Worm (Caenorhabditis elegans) whole organism, L4 larva: ENCODE measurements around the gene cul-1.
A peak's percentile ranks its signal among the peaks of the same experiment; 100 is the strongest.

ENCODE experiments used
- D1046.2 ChIP-seq: fragments of 200-800 bp; sonication (Bioruptor generic); IDR thresholded peaks from 2 replicates; pipeline ENCODE4 v1.3.6; 2022; ENCODE audit warnings: missing genetic modification characterization, missing compliant biosample characterization
- F26F4.8 ChIP-seq: fragments of 200-800 bp; sonication (Bioruptor generic); conservative IDR thresholded peaks from 2 replicates; pipeline ENCODE4 v1.3.6; 2022; ENCODE audit warnings: missing genetic modification characterization, missing compliant biosample characterization
- F44E2.7 ChIP-seq: fragments of 200-800 bp; sonication (Bioruptor generic); IDR thresholded peaks from 2 replicates; pipeline ENCODE4 v2.1.2; 2022; ENCODE audit warnings: missing genetic modification characterization, missing compliant biosample characterization
- R02D3.7 ChIP-seq: fragments of 150-350 bp; sonication (generic microtip); optimal IDR thresholded peaks from 3 replicates; lab custom pipeline; 2014; ENCODE audit warnings: missing biosample characterization, missing genetic modification characterization
- T20F7.1 ChIP-seq: fragments of 200-800 bp; sonication (Bioruptor generic); optimal IDR thresholded peaks from 2 replicates; lab custom pipeline; 2018; ENCODE audit warnings: mild to moderate bottlenecking, missing genetic modification characterization, missing compliant biosample characterization
- Y48G9A.11 ChIP-seq: fragments of 200-800 bp; sonication (Bioruptor generic); IDR thresholded peaks from 2 replicates; pipeline ENCODE4 v1.3.6; 2022; ENCODE audit warnings: missing genetic modification reagents, missing genetic modification characterization, missing compliant biosample characterization
- ZK337.2 ChIP-seq: fragments of 200-800 bp; sonication (Bioruptor generic); IDR thresholded peaks from 2 replicates; pipeline ENCODE4 v1.3.6; 2022; ENCODE audit warnings: missing genetic modification reagents, missing genetic modification characterization, missing compliant biosample characterization
- ZK546.5 ChIP-seq, 2 experiments: sonication (generic microtip); optimal IDR thresholded peaks; 2 replicates each; lab custom pipeline; 2017; ENCODE audit warnings: missing biosample characterization in 2 of 2, missing genetic modification characterization in 2 of 2
- ama-1 ChIP-seq: fragments of 150-350 bp; optimal IDR thresholded peaks from 2 replicates; lab custom pipeline; 2014; ENCODE audit warnings: inconsistent platforms, mixed read lengths
- attf-4 ChIP-seq: sonication (generic microtip); optimal IDR thresholded peaks from 3 replicates; lab custom pipeline; 2017; ENCODE audit warnings: missing biosample characterization, missing genetic modification characterization
- ceh-20 ChIP-seq: fragments of 200-800 bp; sonication (Bioruptor generic); IDR thresholded peaks from 2 replicates; pipeline ENCODE4 v1.3.6; 2022; ENCODE audit warnings: missing genetic modification reagents, missing genetic modification characterization, missing compliant biosample characterization
- ceh-28 ChIP-seq: fragments of 150-350 bp; optimal IDR thresholded peaks from 2 replicates; lab custom pipeline; 2014; ENCODE audit warnings: missing biosample characterization, missing genetic modification reagents, missing genetic modification characterization
- ceh-32 ChIP-seq: sonication (generic microtip); optimal IDR thresholded peaks from 2 replicates; lab custom pipeline; 2016; ENCODE audit warnings: mild to moderate bottlenecking, missing genetic modification characterization, missing compliant biosample characterization; ENCODE audit not compliant: poor library complexity
- ceh-44 ChIP-seq: fragments of 200-800 bp; sonication (Bioruptor generic); IDR thresholded peaks from 2 replicates; pipeline ENCODE4 v1.3.6; 2022; ENCODE audit warnings: missing genetic modification reagents, missing genetic modification characterization, missing compliant biosample characterization
- ceh-62 ChIP-seq: sonication (generic microtip); optimal IDR thresholded peaks from 2 replicates; lab custom pipeline; 2017; ENCODE audit warnings: missing biosample characterization, missing genetic modification characterization
- cey-2 ChIP-seq: sonication (generic microtip); optimal IDR thresholded peaks from 3 replicates; lab custom pipeline; 2017; ENCODE audit warnings: missing genetic modification characterization, mild to moderate bottlenecking, missing compliant biosample characterization, antibody characterized with exemption, borderline replicate concordance; ENCODE audit not compliant: insufficient read depth
- daf-16 ChIP-seq, 3 experiments: sonication (generic microtip); optimal IDR thresholded peaks; 2 replicates each; lab custom pipeline; 2016 to 2017; ENCODE audit warnings: missing genetic modification characterization in 3 of 3, missing genetic modification reagents in 3 of 3, mild to moderate bottlenecking in 2 of 3, missing compliant biosample characterization in 2 of 3, missing biosample characterization in 1 of 3, moderate library complexity in 1 of 3
- daf-19 ChIP-seq: fragments of 200-800 bp; sonication (Bioruptor generic); conservative IDR thresholded peaks from 2 replicates; pipeline ENCODE4 v1.3.6; 2022; ENCODE audit warnings: missing genetic modification characterization, missing compliant biosample characterization
- dpl-1 ChIP-seq: fragments of 150-350 bp; optimal IDR thresholded peaks from 2 replicates; lab custom pipeline; 2014; ENCODE audit warnings: missing biosample characterization, missing genetic modification reagents, missing genetic modification characterization
- egl-43 ChIP-seq: fragments of 200-800 bp; sonication (Bioruptor generic); IDR thresholded peaks from 2 replicates; pipeline ENCODE4 v1.3.6; 2022; ENCODE audit warnings: missing genetic modification reagents, missing genetic modification characterization, missing compliant biosample characterization
- fkh-10 ChIP-seq: fragments of 150-350 bp; optimal IDR thresholded peaks from 2 replicates; lab custom pipeline; 2014; ENCODE audit warnings: missing biosample characterization, missing genetic modification reagents, missing genetic modification characterization
- fos-1 ChIP-seq: fragments of 150-350 bp; optimal IDR thresholded peaks from 2 replicates; lab custom pipeline; 2014; ENCODE audit warnings: missing biosample characterization, missing genetic modification characterization
- gei-8 ChIP-seq: fragments of 200-800 bp; sonication (Bioruptor generic); optimal IDR thresholded peaks from 2 replicates; lab custom pipeline; 2018; ENCODE audit warnings: mild to moderate bottlenecking, missing genetic modification characterization, missing compliant biosample characterization
- hif-1 ChIP-seq, 2 experiments: sonication (generic microtip); optimal IDR thresholded peaks; 2 replicates each; lab custom pipeline; 2016 to 2017; ENCODE audit warnings: missing compliant biosample characterization in 2 of 2, missing genetic modification characterization in 2 of 2, missing genetic modification reagents in 2 of 2, missing genotype in 2 of 2, mild to moderate bottlenecking in 1 of 2
- hlh-30 ChIP-seq: sonication (generic microtip); optimal IDR thresholded peaks from 2 replicates; lab custom pipeline; 2017; ENCODE audit warnings: antibody characterized with exemption, mild to moderate bottlenecking, missing genetic modification characterization, missing compliant biosample characterization; ENCODE audit not compliant: insufficient read depth
- hmg-1.1 ChIP-seq: fragments of 200-800 bp; sonication (Bioruptor generic); IDR thresholded peaks from 2 replicates; pipeline ENCODE4 v1.3.6; 2022; ENCODE audit warnings: missing genetic modification reagents, missing genetic modification characterization, missing compliant biosample characterization
- jun-1 ChIP-seq: fragments of 150-350 bp; optimal IDR thresholded peaks from 2 replicates; lab custom pipeline; 2014; ENCODE audit warnings: missing biosample characterization, missing genetic modification reagents, missing genetic modification characterization
- lin-1 ChIP-seq: fragments of 200-800 bp; sonication (Bioruptor generic); IDR thresholded peaks from 2 replicates; pipeline ENCODE4 v1.3.6; 2022; ENCODE audit warnings: missing genetic modification reagents, missing genetic modification characterization, missing compliant biosample characterization
- lin-13 ChIP-seq: fragments of 150-350 bp; optimal IDR thresholded peaks from 2 replicates; lab custom pipeline; 2014; ENCODE audit warnings: missing biosample characterization, missing genetic modification reagents, missing genetic modification characterization
- lin-29 ChIP-seq: fragments of 200-800 bp; sonication (Bioruptor generic); IDR thresholded peaks from 2 replicates; pipeline ENCODE4 v1.3.6; 2022; ENCODE audit warnings: missing genetic modification reagents, missing genetic modification characterization, missing compliant biosample characterization
- madf-5 ChIP-seq, 2 experiments: fragments of 200-800 bp; sonication (Bioruptor generic); IDR thresholded peaks; 2 replicates each; pipeline ENCODE4 v1.3.6; 2022; ENCODE audit warnings: missing compliant biosample characterization in 2 of 2, missing genetic modification characterization in 2 of 2
- mdl-1 ChIP-seq, 2 experiments: fragments of 150-350 bp in 1 of 2; sonication (generic microtip) in 1 of 2; optimal IDR thresholded peaks; 2 replicates each; lab custom pipeline; 2014 to 2017; ENCODE audit warnings: missing biosample characterization in 2 of 2, missing genetic modification characterization in 2 of 2
- mdt-29 ChIP-seq: fragments of 200-800 bp; sonication (Bioruptor generic); IDR thresholded peaks from 2 replicates; pipeline ENCODE4 v1.3.6; 2022; ENCODE audit warnings: missing genetic modification reagents, missing genetic modification characterization, missing compliant biosample characterization
- mep-1 ChIP-seq: fragments of 150-350 bp; sonication (generic microtip); optimal IDR thresholded peaks from 3 replicates; lab custom pipeline; 2014; ENCODE audit warnings: missing biosample characterization, missing genetic modification characterization
- mes-2 ChIP-seq: sonication (generic microtip); optimal IDR thresholded peaks from 2 replicates; lab custom pipeline; 2016; ENCODE audit warnings: missing genotype, mild to moderate bottlenecking, missing genetic modification characterization, missing compliant biosample characterization; ENCODE audit not compliant: poor library complexity, severe bottlenecking
- mxl-3 ChIP-seq: fragments of 200-800 bp; sonication (Bioruptor generic); optimal IDR thresholded peaks from 2 replicates; lab custom pipeline; 2018; ENCODE audit warnings: mild to moderate bottlenecking, missing genetic modification characterization, missing compliant biosample characterization
- nhr-10 ChIP-seq: fragments of 150-350 bp; optimal IDR thresholded peaks from 2 replicates; lab custom pipeline; 2014; ENCODE audit warnings: missing biosample characterization, missing genetic modification characterization
- nhr-102 ChIP-seq: sonication (generic microtip); optimal IDR thresholded peaks from 2 replicates; lab custom pipeline; 2016; ENCODE audit warnings: mild to moderate bottlenecking, missing genetic modification characterization, moderate library complexity, missing compliant biosample characterization
- nhr-11 ChIP-seq: fragments of 150-350 bp; optimal IDR thresholded peaks from 2 replicates; lab custom pipeline; 2014; ENCODE audit warnings: missing biosample characterization, missing genetic modification characterization
- php-3 ChIP-seq: fragments of 200-800 bp; sonication (Bioruptor generic); IDR thresholded peaks from 2 replicates; pipeline ENCODE4 v1.3.6; 2022; ENCODE audit warnings: missing genetic modification reagents, missing genetic modification characterization, missing compliant biosample characterization
- pqm-1 ChIP-seq: sonication (generic microtip); optimal IDR thresholded peaks from 2 replicates; lab custom pipeline; 2017; ENCODE audit warnings: missing biosample characterization, missing genetic modification characterization
- rbr-2 ChIP-seq: sonication (generic microtip); optimal IDR thresholded peaks from 2 replicates; lab custom pipeline; 2016; ENCODE audit warnings: missing genotype, missing genetic modification characterization, missing compliant biosample characterization
- sdz-12 ChIP-seq: fragments of 200-800 bp; sonication (Bioruptor generic); optimal IDR thresholded peaks from 2 replicates; lab custom pipeline; 2018; ENCODE audit warnings: mild to moderate bottlenecking, missing genetic modification characterization, missing compliant biosample characterization
- set-16 ChIP-seq: fragments of 200-800 bp; sonication (Bioruptor generic); IDR thresholded peaks from 2 replicates; pipeline ENCODE4 v1.3.6; 2022; ENCODE audit warnings: missing genetic modification reagents, missing genetic modification characterization, missing compliant biosample characterization
- skn-1 ChIP-seq: fragments of 150-350 bp; optimal IDR thresholded peaks from 2 replicates; lab custom pipeline; 2014; ENCODE audit warnings: missing biosample characterization, missing genetic modification characterization
- snpc-1.2 ChIP-seq: fragments of 200-800 bp; sonication (Bioruptor generic); IDR thresholded peaks from 2 replicates; pipeline ENCODE4 v1.3.6; 2022; ENCODE audit warnings: missing genetic modification reagents, missing genetic modification characterization, missing compliant biosample characterization
- snpc-4 ChIP-seq: fragments of 150-350 bp; optimal IDR thresholded peaks from 2 replicates; lab custom pipeline; 2014; ENCODE audit warnings: missing biosample characterization, missing genetic modification characterization
- spr-1 ChIP-seq: sonication (generic microtip); optimal IDR thresholded peaks from 2 replicates; lab custom pipeline; 2016; ENCODE audit warnings: mild to moderate bottlenecking, missing genetic modification characterization, missing compliant biosample characterization
- spr-3 ChIP-seq: fragments of 200-800 bp; sonication (Bioruptor generic); optimal IDR thresholded peaks from 2 replicates; lab custom pipeline; 2018; ENCODE audit warnings: mild to moderate bottlenecking, missing genetic modification characterization, missing compliant biosample characterization
- tag-97 ChIP-seq: fragments of 200-800 bp; sonication (Bioruptor generic); IDR thresholded peaks from 2 replicates; pipeline ENCODE4 v1.3.6; 2022; ENCODE audit warnings: missing genetic modification characterization, missing compliant biosample characterization
- ztf-7 ChIP-seq: fragments of 150-350 bp; optimal IDR thresholded peaks from 2 replicates; lab custom pipeline; 2014; ENCODE audit warnings: missing biosample characterization, missing genetic modification characterization

Gene cul-1

ce11 chrIII:10461164-10461546 lies 9.9 kb upstream of the cul-1 start, which contains the start of gene atx-2 (continued):
- peak; percentile 13 to 78 for TF ChIP-seq daf-16 (GFP tag; optimal IDR thresholded peaks at IDR 0.05; lab: Kevin White, UChicago)
- TF ChIP-seq daf-16 (tag; optimal IDR thresholded peaks at IDR 0.05; lab: Kevin White, UChicago): peak; percentile 35
- peak; percentile 94 for TF ChIP-seq D1046.2 (GFP tag; lab: Robert Waterston, UW)
- peak; percentile 45 for TF ChIP-seq ceh-28
- peak; percentile 26 for TF ChIP-seq nhr-10 (tag; lab: Kevin White, UChicago)
- TF ChIP-seq snpc-4 (tag; lab: Kevin White, UChicago): no peak
- no peak for TF ChIP-seq attf-4 (tag; lab: Kevin White, UChicago)
- TF ChIP-seq ceh-62 (tag; lab: Kevin White, UChicago): no peak
- TF ChIP-seq fos-1 (tag; lab: Kevin White, UChicago): no peak
- peak; percentile 83 for TF ChIP-seq lin-13 (GFP tag; lab: Kevin White, UChicago)
- TF ChIP-seq jun-1 (tag; lab: Kevin White, UChicago): peak; percentile 9
- no peak for TF ChIP-seq ceh-32
- peak; percentile 91 for TF ChIP-seq php-3 (GFP tag; lab: Robert Waterston, UW)
- TF ChIP-seq snpc-1.2 (GFP tag; lab: Robert Waterston, UW): peak; percentile 77
- peak; percentile 90 for TF ChIP-seq spr-1 (tag; lab: Kevin White, UChicago)
- peak; percentile 92 for TF ChIP-seq ceh-20 (GFP tag; lab: Robert Waterston, UW)
- TF ChIP-seq ama-1 (lab: Kevin White, UChicago): no peak
- peak; percentile 98 for TF ChIP-seq ceh-44 (GFP tag; lab: Robert Waterston, UW)
- peak; percentile 54 for TF ChIP-seq gei-8 (GFP tag; lab: Kevin White, UChicago)
- peak; percentile 84 for TF ChIP-seq set-16 (GFP tag; lab: Robert Waterston, UW)
- 0 out of 2 replicates have a peak, but pooled peaks have one; percentile 63 for TF ChIP-seq tag-97 (GFP tag; lab: Robert Waterston, UW)
- no peak for TF ChIP-seq cey-2 (tag; lab: Kevin White, UChicago)
- TF ChIP-seq F26F4.8 (GFP tag; lab: Robert Waterston, UW): no peak
- peak; percentile 81 for TF ChIP-seq spr-3 (GFP tag; lab: Kevin White, UChicago)
- TF ChIP-seq ZK337.2 (GFP tag; lab: Robert Waterston, UW): peak; percentile 86
- TF ChIP-seq hif-1 (tag; optimal IDR thresholded peaks at IDR 0.05; lab: Kevin White, UChicago): peak in 1 of 2 experiments; percentile 79
- peak; percentile 85 for TF ChIP-seq F44E2.7 (GFP tag; lab: Robert Waterston, UW)
- no peak for TF ChIP-seq T20F7.1 (GFP tag; lab: Kevin White, UChicago)
- peak; percentile 87 for TF ChIP-seq hlh-30
- peak; percentile 56 for TF ChIP-seq nhr-11 (tag; lab: Kevin White, UChicago)
- peak; percentile 71 for TF ChIP-seq dpl-1 (GFP tag; lab: Kevin White, UChicago)
- TF ChIP-seq R02D3.7 (tag; lab: Kevin White, UChicago): peak; percentile 31
- TF ChIP-seq mes-2 (tag; lab: Kevin White, UChicago): peak; percentile 97
- peak; percentile 86 for TF ChIP-seq rbr-2 (tag; lab: Kevin White, UChicago)
- TF ChIP-seq mdl-1 (tag; optimal IDR thresholded peaks at IDR 0.05; lab: Kevin White, UChicago): peak; percentile 77 to 96
- TF ChIP-seq sdz-12 (GFP tag; lab: Kevin White, UChicago): peak; percentile 67
- TF ChIP-seq hmg-1.1 (GFP tag; lab: Robert Waterston, UW): peak; percentile 93
- no peak for TF ChIP-seq daf-19 (GFP tag; lab: Robert Waterston, UW)
- peak in 1 of 2 experiments; percentile 30 for TF ChIP-seq ZK546.5 (tag; optimal IDR thresholded peaks at IDR 0.05; lab: Kevin White, UChicago)
- TF ChIP-seq mep-1: peak; percentile 89
- peak; percentile 89 for TF ChIP-seq nhr-102
- TF ChIP-seq lin-29 (GFP tag; lab: Robert Waterston, UW): peak; percentile 84
- TF ChIP-seq lin-1: peak; percentile 98
- TF ChIP-seq Y48G9A.11 (GFP tag; lab: Robert Waterston, UW): peak; percentile 85; the same call in 1 of the 2 replicates
- TF ChIP-seq mxl-3: peak; percentile 97
- TF ChIP-seq egl-43 (GFP tag; lab: Robert Waterston, UW): peak; percentile 98
- TF ChIP-seq ztf-7 (tag; lab: Kevin White, UChicago): no peak
- TF ChIP-seq pqm-1 (tag; lab: Kevin White, UChicago): no peak
- peak; percentile 31 for TF ChIP-seq fkh-10 (GFP tag; lab: Kevin White, UChicago)
- peak; percentile 86 for TF ChIP-seq mdt-29 (GFP tag; lab: Robert Waterston, UW)
- TF ChIP-seq skn-1 (tag; lab: Kevin White, UChicago): peak; percentile 40
- TF ChIP-seq madf-5 (GFP tag; IDR thresholded peaks at IDR 0.05; lab: Robert Waterston, UW): peak; percentile 44 to 93; a peak in 2 of 4 replicates
